Worm (Caenorhabditis elegans): ENCODE measurements around the gene Y56A3A.31.
A peak's percentile ranks its signal among the peaks of the same experiment; 100 is the strongest.

Y56A3A.31 gene

DNA sequence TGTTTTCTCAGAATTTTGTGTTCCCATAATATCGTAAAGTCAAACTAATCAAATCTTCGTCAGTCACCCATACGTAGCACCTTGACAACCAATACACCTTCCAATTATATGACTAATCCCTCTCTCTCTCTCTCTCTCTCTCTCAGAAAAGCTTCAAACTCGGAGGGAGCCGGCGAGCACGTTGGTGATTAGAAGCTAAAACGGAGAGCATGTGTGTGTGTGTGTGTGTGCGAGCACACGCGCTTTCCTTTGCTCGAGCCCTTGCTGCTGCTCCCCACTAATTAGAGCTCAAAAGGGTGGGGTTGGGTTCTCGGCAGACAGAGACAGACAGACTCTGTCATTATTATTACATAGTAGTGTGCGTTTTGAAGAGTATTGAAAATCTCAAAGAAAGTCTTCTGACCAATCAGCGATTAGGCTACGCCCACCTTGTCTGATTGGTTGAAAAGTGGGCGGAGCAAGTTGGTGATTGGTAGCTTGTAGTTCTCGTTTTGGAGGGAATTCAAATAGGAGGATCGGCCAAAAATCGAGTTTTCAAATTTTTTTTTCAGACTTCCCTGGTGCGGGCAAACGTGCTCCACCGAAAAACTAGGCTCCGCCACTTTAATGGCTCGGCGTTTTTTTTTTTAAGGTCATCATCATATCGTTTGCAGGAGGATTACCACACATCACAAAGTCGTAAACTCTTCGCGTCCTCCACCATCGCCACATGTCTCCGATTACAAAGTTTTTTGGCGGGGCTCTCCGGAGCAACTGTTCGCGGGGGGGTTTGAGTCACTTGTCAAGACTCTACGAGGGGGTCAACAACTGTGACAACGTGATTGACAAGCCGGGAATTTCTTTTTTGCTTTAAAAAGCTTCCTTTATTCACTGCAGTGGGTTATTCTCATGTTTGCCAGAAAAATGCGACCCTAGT is 39.0 kb upstream of the Y56A3A.31 start (continued):
- TF ChIP-seq ceh-9 (tag; optimal IDR thresholded peaks at IDR 0.05) (no peak), nfya-1 (tag; optimal IDR thresholded peaks at IDR 0.05) (peak; percentile 99), hlh-8 (tag; optimal IDR thresholded peaks at IDR 0.05) (no peak), ceh-24 (tag; optimal IDR thresholded peaks at IDR 0.05) (no peak), K09A11.1 (tag; optimal IDR thresholded peaks at IDR 0.05; ENCODE audit: insufficient read depth) (no peak), odd-2 (tag; optimal IDR thresholded peaks at IDR 0.05) (no peak), ceh-22 (tag; optimal IDR thresholded peaks at IDR 0.05) (no peak)

- TF ChIP-seq pros-1 (tag; optimal IDR thresholded peaks at IDR 0.05): no peak
- TF ChIP-seq mec-3 (tag; optimal IDR thresholded peaks at IDR 0.05; ENCODE audit: borderline replicate concordance): peak; percentile 36
- TF ChIP-seq ceh-31 (tag; optimal IDR thresholded peaks at IDR 0.05): peak; percentile 24
- peak; percentile 14 for TF ChIP-seq unc-42 (tag; optimal IDR thresholded peaks at IDR 0.05)
- TF ChIP-seq ceh-2 (tag; optimal IDR thresholded peaks at IDR 0.05): peak; percentile 0
- TF ChIP-seq ceh-19 (GFP tag; optimal IDR thresholded peaks at IDR 0.05): no peak
- peak; percentile 17 for TF ChIP-seq pat-9 (tag; optimal IDR thresholded peaks at IDR 0.05)
- peak; percentile 21 for TF ChIP-seq gmeb-2 (tag; optimal IDR thresholded peaks at IDR 0.05)
- peak; percentile 49 for TF ChIP-seq K02D7.2 (tag; optimal IDR thresholded peaks at IDR 0.05)
- peak; percentile 41 for TF ChIP-seq che-1 (tag; optimal IDR thresholded peaks at IDR 0.05)
- TF ChIP-seq ceh-9 (tag; optimal IDR thresholded peaks at IDR 0.05): no peak
- peak; percentile 51 for TF ChIP-seq ceh-14 (tag; optimal IDR thresholded peaks at IDR 0.05)
Observed at ce11 chrIII:11935948-11936280, 38.4 kb upstream of the Y56A3A.31 start.

- peak; percentile 59 for TF ChIP-seq K02D7.2 (tag; optimal IDR thresholded peaks at IDR 0.05)
- TF ChIP-seq unc-42 (tag; optimal IDR thresholded peaks at IDR 0.05): no peak
- TF ChIP-seq nhr-232 (tag; optimal IDR thresholded peaks at IDR 0.05): no peak
- TF ChIP-seq sox-2 (GFP tag; IDR thresholded peaks at IDR 0.05): no peak
- no peak for TF ChIP-seq tbx-2 (tag; optimal IDR thresholded peaks at IDR 0.05)
- TF ChIP-seq pha-4 (tag; optimal IDR thresholded peaks at IDR 0.05): no peak
- TF ChIP-seq unc-3 (GFP tag; conservative IDR thresholded peaks at IDR 0.05): no peak
- TF ChIP-seq unc-3 (tag; optimal IDR thresholded peaks at IDR 0.05): no peak
- TF ChIP-seq sox-4 (tag; optimal IDR thresholded peaks at IDR 0.05): peak; percentile 3
- peak; percentile 3 for TF ChIP-seq nfya-1 (tag; optimal IDR thresholded peaks at IDR 0.05)
- no peak for TF ChIP-seq Y22D7AL.16 (tag; optimal IDR thresholded peaks at IDR 0.05)
- TF ChIP-seq lin-11 (tag; optimal IDR thresholded peaks at IDR 0.05): no peak
- peak; percentile 76 for TF ChIP-seq ama-1 (optimal IDR thresholded peaks at IDR 0.05)
- TF ChIP-seq ceh-14 (tag; optimal IDR thresholded peaks at IDR 0.05): peak; percentile 0
Observed at ce11 chrIII:11936668-11937276, 37.5 kb upstream of the Y56A3A.31 start.

DNA sequence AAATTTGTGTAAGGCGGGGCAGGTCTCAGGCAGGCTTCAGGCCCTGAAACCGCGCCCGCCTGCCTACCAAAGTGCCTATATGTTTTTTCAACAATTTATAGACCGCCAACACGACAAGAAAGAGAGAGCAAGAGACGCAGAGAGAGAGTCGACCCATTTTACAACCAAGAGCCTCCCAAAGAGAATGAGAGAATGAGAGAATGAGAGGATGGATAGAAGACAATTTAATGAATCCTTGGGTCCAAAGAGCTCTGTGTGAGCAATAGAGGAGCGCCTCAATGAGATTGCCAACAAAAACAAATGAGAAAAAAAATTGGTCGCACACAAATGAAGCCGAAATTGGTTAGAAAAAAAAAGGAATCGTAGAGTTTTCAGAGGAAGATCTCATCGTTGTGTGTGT is 36.4 kb upstream of the Y56A3A.31 start:
- TF ChIP-seq F13H6.1 (tag; optimal IDR thresholded peaks at IDR 0.05): no peak
- peak; percentile 59 for TF ChIP-seq unc-42 (tag; optimal IDR thresholded peaks at IDR 0.05)
- peak; percentile 34 for TF ChIP-seq ceh-34 (tag; optimal IDR thresholded peaks at IDR 0.05)

- TF ChIP-seq lim-6 (tag; optimal IDR thresholded peaks at IDR 0.05) (no peak), che-1 (tag; optimal IDR thresholded peaks at IDR 0.05) (no peak), mec-3 (tag; optimal IDR thresholded peaks at IDR 0.05; ENCODE audit: borderline replicate concordance) (no peak), nfya-1 (tag; optimal IDR thresholded peaks at IDR 0.05) (no peak)
Observed at ce11 chrIII:11938525-11938924, 35.8 kb upstream of the Y56A3A.31 start.

Measured in whole organism, late embryonic.